Fruit fly (Drosophila melanogaster): Measurements from ENCODE around the gene pros.
A peak's percentile ranks its signal among the peaks of the same experiment; 100 is the strongest.

Gene pros

dm6 chr3R:11343450-11343849 is 15.2 kb downstream of the pros start:
- no peak for TF ChIP-seq EcR (GFP tag; optimal IDR thresholded peaks at IDR 0.05)
- no peak for TF ChIP-seq CG9948 (tag; optimal IDR thresholded peaks at IDR 0.05)
- TF ChIP-seq CG8159 (tag; optimal IDR thresholded peaks at IDR 0.05): no peak
- no peak for TF ChIP-seq CG13204 (GFP tag; optimal IDR thresholded peaks at IDR 0.05)
- TF ChIP-seq CG14655 (GFP tag; optimal IDR thresholded peaks at IDR 0.05): no peak
- TF ChIP-seq CG32121 (GFP tag; IDR thresholded peaks at IDR 0.05): no peak
- TF ChIP-seq fd96Ca (GFP tag; IDR thresholded peaks at IDR 0.05): no peak
- TF ChIP-seq CG4496 (GFP tag; IDR thresholded peaks at IDR 0.05): no peak
- TF ChIP-seq rn (GFP tag; IDR thresholded peaks at IDR 0.05): no peak
- no peak for TF ChIP-seq CG17806 (tag; optimal IDR thresholded peaks at IDR 0.05)
- TF ChIP-seq CG10348 (GFP tag; IDR thresholded peaks at IDR 0.05): no peak
- TF ChIP-seq CG34367 (tag; optimal IDR thresholded peaks at IDR 0.05): no peak
- TF ChIP-seq Pif1A (GFP tag; optimal IDR thresholded peaks at IDR 0.05): no peak
- TF ChIP-seq Pif1B (GFP tag; optimal IDR thresholded peaks at IDR 0.05): no peak
- TF ChIP-seq D1 (tag; optimal IDR thresholded peaks at IDR 0.05): no peak
- no peak for TF ChIP-seq Ets98B (GFP tag; IDR thresholded peaks at IDR 0.05)

- TF ChIP-seq D1 (tag; optimal IDR thresholded peaks at IDR 0.05): no peak
- no peak for TF ChIP-seq CG8159 (tag; optimal IDR thresholded peaks at IDR 0.05)
- no peak for TF ChIP-seq CG12605 (GFP tag; IDR thresholded peaks at IDR 0.05)
- no peak for TF ChIP-seq CG10348 (GFP tag; IDR thresholded peaks at IDR 0.05)
- no peak for TF ChIP-seq Ets98B (GFP tag; IDR thresholded peaks at IDR 0.05)
- TF ChIP-seq Pif1A (GFP tag; optimal IDR thresholded peaks at IDR 0.05): no peak
- no peak for TF ChIP-seq CG13204 (GFP tag; optimal IDR thresholded peaks at IDR 0.05)
- no peak for TF ChIP-seq Pif1B (GFP tag; optimal IDR thresholded peaks at IDR 0.05)
- no peak for TF ChIP-seq CG15710 (tag; optimal IDR thresholded peaks at IDR 0.05)
- TF ChIP-seq CG4496 (GFP tag; IDR thresholded peaks at IDR 0.05): no peak
- no peak for TF ChIP-seq fd96Ca (GFP tag; IDR thresholded peaks at IDR 0.05)
- no peak for TF ChIP-seq CG14655 (GFP tag; optimal IDR thresholded peaks at IDR 0.05)
- no peak for TF ChIP-seq CG32121 (GFP tag; IDR thresholded peaks at IDR 0.05)
- no peak for TF ChIP-seq CG17806 (tag; optimal IDR thresholded peaks at IDR 0.05)
- no peak for TF ChIP-seq rn (GFP tag; IDR thresholded peaks at IDR 0.05)
- no peak for TF ChIP-seq gl (tag; optimal IDR thresholded peaks at IDR 0.05)
- TF ChIP-seq CG8301 (tag; optimal IDR thresholded peaks at IDR 0.05): no peak
These were observed 15.7 kb downstream of the pros start for dm6 chr3R:11343966-11344365.

dm6 chr3R:11344901-11345300 is 16.6 kb downstream of the pros start:
- TF ChIP-seq Snoo (tag; optimal IDR thresholded peaks at IDR 0.05) (no peak), CG12605 (GFP tag; IDR thresholded peaks at IDR 0.05) (no peak), rn (GFP tag; IDR thresholded peaks at IDR 0.05) (no peak), Ets98B (GFP tag; IDR thresholded peaks at IDR 0.05) (no peak), D1 (tag; optimal IDR thresholded peaks at IDR 0.05) (no peak), CG9948 (tag; optimal IDR thresholded peaks at IDR 0.05) (no peak), CG17806 (tag; optimal IDR thresholded peaks at IDR 0.05) (no peak), Pif1B (GFP tag; optimal IDR thresholded peaks at IDR 0.05) (no peak), CG10348 (GFP tag; IDR thresholded peaks at IDR 0.05) (no peak), Pif1A (GFP tag; optimal IDR thresholded peaks at IDR 0.05) (no peak), EcR (GFP tag; optimal IDR thresholded peaks at IDR 0.05) (no peak), CG32121 (GFP tag; IDR thresholded peaks at IDR 0.05) (no peak), CG4496 (GFP tag; IDR thresholded peaks at IDR 0.05) (no peak), CG14655 (GFP tag; optimal IDR thresholded peaks at IDR 0.05) (no peak), CG8159 (tag; optimal IDR thresholded peaks at IDR 0.05) (no peak), CG13204 (GFP tag; optimal IDR thresholded peaks at IDR 0.05) (no peak), CG15710 (tag; optimal IDR thresholded peaks at IDR 0.05) (no peak), gl (tag; optimal IDR thresholded peaks at IDR 0.05) (no peak)

- TF ChIP-seq Pif1B (GFP tag; optimal IDR thresholded peaks at IDR 0.05) (no peak), gl (tag; optimal IDR thresholded peaks at IDR 0.05) (no peak), CG32121 (GFP tag; IDR thresholded peaks at IDR 0.05) (no peak), CG12605 (GFP tag; IDR thresholded peaks at IDR 0.05) (no peak), EcR (GFP tag; optimal IDR thresholded peaks at IDR 0.05) (no peak), CG8159 (tag; optimal IDR thresholded peaks at IDR 0.05) (no peak), CG34367 (tag; optimal IDR thresholded peaks at IDR 0.05) (no peak), CG13204 (GFP tag; optimal IDR thresholded peaks at IDR 0.05) (no peak), D1 (tag; optimal IDR thresholded peaks at IDR 0.05) (no peak)
These were observed 22.5 kb downstream of the pros start for dm6 chr3R:11350741-11351140.

dm6 chr3R:11351280-11351679 is 23.0 kb downstream of the pros start:
- TF ChIP-seq CG34367 (tag; optimal IDR thresholded peaks at IDR 0.05) (no peak), CG10348 (GFP tag; IDR thresholded peaks at IDR 0.05) (no peak), CG8159 (tag; optimal IDR thresholded peaks at IDR 0.05) (no peak), Snoo (tag; optimal IDR thresholded peaks at IDR 0.05) (no peak), gl (tag; optimal IDR thresholded peaks at IDR 0.05) (no peak), CG13204 (GFP tag; optimal IDR thresholded peaks at IDR 0.05) (no peak), EcR (GFP tag; optimal IDR thresholded peaks at IDR 0.05) (no peak), CG8301 (tag; optimal IDR thresholded peaks at IDR 0.05) (no peak), CG4496 (GFP tag; IDR thresholded peaks at IDR 0.05) (no peak), CG14655 (GFP tag; optimal IDR thresholded peaks at IDR 0.05) (no peak), rn (GFP tag; IDR thresholded peaks at IDR 0.05) (no peak), Pif1B (GFP tag; optimal IDR thresholded peaks at IDR 0.05) (no peak), fd96Ca (GFP tag; IDR thresholded peaks at IDR 0.05) (no peak), CG32121 (GFP tag; IDR thresholded peaks at IDR 0.05) (no peak), CG12605 (GFP tag; IDR thresholded peaks at IDR 0.05) (no peak), Ets98B (GFP tag; IDR thresholded peaks at IDR 0.05) (no peak)

- TF ChIP-seq CG9948 (tag; optimal IDR thresholded peaks at IDR 0.05) (no peak), CG4496 (GFP tag; IDR thresholded peaks at IDR 0.05) (no peak), EcR (GFP tag; optimal IDR thresholded peaks at IDR 0.05) (peak; percentile 87), CG15710 (tag; optimal IDR thresholded peaks at IDR 0.05) (no peak)
These were observed 23.6 kb downstream of the pros start for dm6 chr3R:11351721-11352481.
